Worm (Caenorhabditis elegans): ENCODE results near the gene vps-54.

DNA sequence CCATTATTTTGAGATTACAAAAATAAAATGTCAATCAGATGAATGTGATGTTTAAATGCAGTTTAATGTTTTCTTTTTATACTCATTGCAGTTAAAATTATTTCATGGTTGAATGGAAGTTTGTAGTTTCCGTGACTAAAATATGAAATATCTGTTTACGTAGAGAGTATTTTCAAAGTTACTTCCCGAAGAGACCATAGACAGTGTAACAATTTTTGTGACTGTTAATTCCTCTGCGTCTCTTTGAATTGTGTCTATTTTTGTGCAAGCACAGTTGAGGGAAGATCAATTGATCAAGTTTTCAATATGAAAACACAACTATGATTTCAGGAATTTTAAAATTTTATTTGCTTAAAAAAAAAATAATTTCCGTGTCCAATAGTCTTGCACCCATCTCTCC lies 29.5 kb downstream of the vps-54 start, which contains the start of gene F25D1.5:
- TF ChIP-seq ama-1 (optimal IDR thresholded peaks at IDR 0.05) (no peak), hmbx-1 (tag; optimal IDR thresholded peaks at IDR 0.05) (no peak), flt-1 (GFP tag; IDR thresholded peaks at IDR 0.05) (no peak), tra-4 (tag; optimal IDR thresholded peaks at IDR 0.05) (no peak), scrt-1 (GFP tag; IDR thresholded peaks at IDR 0.05) (no peak), hnd-1 (tag; optimal IDR thresholded peaks at IDR 0.05) (no peak)

Data from whole organism, early embryonic.